Worm (Caenorhabditis elegans) whole organism, L1 larva: Measurements from ENCODE around the gene C46F9.5.

Experiments
- ces-1 ChIP-seq: fragments of 150-350 bp; optimal IDR thresholded peaks from 2 replicates; lab custom pipeline; 2014; ENCODE audit warnings: missing biosample characterization, missing genetic modification reagents, missing genetic modification characterization
- efl-1 ChIP-seq, 4 experiments: fragments of 150-350 bp; optimal IDR thresholded peaks in 3 of 4; peaks in 1 of 4; 1 replicate in 1 of 4; 2 replicates in 3 of 4; lab custom pipeline; 2014; ENCODE audit warnings: missing biosample characterization in 2 of 4, missing genetic modification characterization in 2 of 4, missing genetic modification reagents in 2 of 4
- fkh-8 ChIP-seq: sonication (generic microtip); optimal IDR thresholded peaks from 2 replicates; lab custom pipeline; 2016; ENCODE audit warnings: mild to moderate bottlenecking, missing genetic modification characterization, missing compliant biosample characterization
- lin-39 ChIP-seq: fragments of 150-350 bp; optimal IDR thresholded peaks from 2 replicates; lab custom pipeline; 2014; ENCODE audit warnings: missing biosample characterization, missing genetic modification reagents, missing genetic modification characterization
- mep-1 ChIP-seq: fragments of 150-350 bp; optimal IDR thresholded peaks from 2 replicates; lab custom pipeline; 2014; ENCODE audit warnings: missing biosample characterization, missing genetic modification characterization
- nhr-12 ChIP-seq: sonication (generic microtip); optimal IDR thresholded peaks from 2 replicates; lab custom pipeline; 2017; ENCODE audit warnings: missing biosample characterization, missing genetic modification characterization
- tbx-2 ChIP-seq: sonication (generic microtip); optimal IDR thresholded peaks from 2 replicates; lab custom pipeline; 2016; ENCODE audit warnings: missing genetic modification characterization, missing compliant biosample characterization
- unc-62 ChIP-seq: fragments of 150-350 bp; optimal IDR thresholded peaks from 2 replicates; lab custom pipeline; 2014; ENCODE audit warnings: missing biosample characterization, missing genetic modification reagents, missing genetic modification characterization
- ztf-11 ChIP-seq, 2 experiments: sonication (generic microtip); optimal IDR thresholded peaks; 2 replicates each; lab custom pipeline; 2016 to 2017; ENCODE audit warnings: missing genetic modification characterization in 2 of 2, missing biosample characterization in 1 of 2, missing compliant biosample characterization in 1 of 2
- ztf-4 ChIP-seq: fragments of 150-350 bp; optimal IDR thresholded peaks from 2 replicates; lab custom pipeline; 2014; ENCODE audit warnings: missing biosample characterization, missing genetic modification characterization

ce11 chrII:1848109-1848508 is 47.3 kb upstream of the C46F9.5 start, which contains the start of gene fbxb-97:
- TF ChIP-seq mep-1 (tag; lab: Kevin White, UChicago) (no peak), ztf-4 (tag; lab: Kevin White, UChicago) (no peak), lin-39 (tag; lab: Kevin White, UChicago) (no peak), ztf-11 (tag; optimal IDR thresholded peaks at IDR 0.05; lab: Kevin White, UChicago) (no peak), ces-1 (GFP tag; lab: Kevin White, UChicago) (no peak), fkh-8 (tag; lab: Kevin White, UChicago) (no peak), nhr-12 (tag; lab: Kevin White, UChicago) (no peak), efl-1 (optimal IDR thresholded peaks at IDR 0.05; lab: Kevin White, UChicago) (peak in 1 of 2 experiments; percentile 48), efl-1 (GFP tag; optimal IDR thresholded peaks at IDR 0.05 in 1 of 2; lab: Kevin White, UChicago) (no peak), tbx-2 (tag; lab: Kevin White, UChicago) (no peak), unc-62 (GFP tag; lab: Kevin White, UChicago) (no peak)
